Fruit fly (Drosophila melanogaster) whole organism, embryonic: ENCODE measurements around the gene CBP.
A peak's percentile ranks its signal among the peaks of the same experiment; 100 is the strongest.

Experiments
- Antp ChIP-seq: fragments of 200-800 bp; sonication (Bioruptor generic); optimal IDR thresholded peaks from 3 replicates; lab custom pipeline; 2016; ENCODE audit warnings: missing biosample characterization, missing genetic modification characterization
- B-H2 ChIP-seq: fragments of 200-800 bp; sonication (Bioruptor generic); optimal IDR thresholded peaks from 2 replicates; lab custom pipeline; 2018; ENCODE audit warnings: missing biosample characterization, mild to moderate bottlenecking, missing genetic modification characterization
- Blimp-1 ChIP-seq: fragments of 200-800 bp; sonication (Bioruptor generic); optimal IDR thresholded peaks from 3 replicates; lab custom pipeline; 2018; ENCODE audit warnings: missing biosample characterization, missing genetic modification characterization, mild to moderate bottlenecking, moderate library complexity, missing genetic modification reagents
- CG11247 ChIP-seq: fragments of 200-800 bp; sonication (Bioruptor generic); IDR thresholded peaks from 2 replicates; pipeline ENCODE4 v1.3.6; 2022; ENCODE audit warnings: missing biosample characterization, missing genetic modification characterization
- CG12659 ChIP-seq: fragments of 200-800 bp; sonication (Bioruptor generic); optimal IDR thresholded peaks from 3 replicates; lab custom pipeline; 2017; ENCODE audit warnings: mild to moderate bottlenecking, missing biosample characterization, missing genetic modification reagents, missing genetic modification characterization
- CG14965 ChIP-seq: fragments of 200-800 bp; sonication (Bioruptor generic); optimal IDR thresholded peaks from 2 replicates; lab custom pipeline; 2016; ENCODE audit warnings: missing biosample characterization, missing genetic modification characterization, borderline replicate concordance
- CG18476 ChIP-seq: fragments of 200-800 bp; sonication (Bioruptor generic); optimal IDR thresholded peaks from 2 replicates; lab custom pipeline; 2016; ENCODE audit warnings: missing biosample characterization, mild to moderate bottlenecking, missing genetic modification characterization
- CG18764 ChIP-seq: fragments of 200-800 bp; sonication (Bioruptor generic); optimal IDR thresholded peaks from 3 replicates; lab custom pipeline; 2016; ENCODE audit warnings: missing biosample characterization, missing genetic modification characterization
- CG2120 ChIP-seq: fragments of 200-800 bp; sonication (Bioruptor generic); optimal IDR thresholded peaks from 3 replicates; lab custom pipeline; 2016; ENCODE audit warnings: missing biosample characterization, missing genetic modification characterization
- CG2678 ChIP-seq: fragments of 200-800 bp; sonication (Bioruptor generic); optimal IDR thresholded peaks from 3 replicates; lab custom pipeline; 2019; ENCODE audit warnings: missing biosample characterization, mild to moderate bottlenecking, missing genetic modification characterization, moderate library complexity
- CG4617 ChIP-seq: fragments of 200-800 bp; sonication (Bioruptor generic); optimal IDR thresholded peaks from 3 replicates; lab custom pipeline; 2016; ENCODE audit warnings: missing biosample characterization, missing genetic modification characterization, borderline replicate concordance
- CG4854 ChIP-seq: fragments of 200-800 bp; sonication (Bioruptor generic); optimal IDR thresholded peaks from 2 replicates; lab custom pipeline; 2016; ENCODE audit warnings: missing biosample characterization, missing genetic modification characterization, inconsistent platforms
- CG6175 ChIP-seq: fragments of 200-800 bp; sonication (Bioruptor generic); IDR thresholded peaks from 3 replicates; pipeline ENCODE4 v1.3.6; 2022; ENCODE audit warnings: missing biosample characterization, missing genetic modification characterization
- CG6854 ChIP-seq: fragments of 200-800 bp; sonication (Bioruptor generic); optimal IDR thresholded peaks from 3 replicates; lab custom pipeline; 2017; ENCODE audit warnings: missing biosample characterization, mild to moderate bottlenecking, missing genetic modification characterization
- CG7556 ChIP-seq: fragments of 200-800 bp; sonication (Bioruptor generic); optimal IDR thresholded peaks from 2 replicates; lab custom pipeline; 2017; ENCODE audit warnings: missing biosample characterization, mild to moderate bottlenecking, missing genetic modification characterization
- CG7928 ChIP-seq: fragments of 200-800 bp; sonication (Bioruptor generic); optimal IDR thresholded peaks from 2 replicates; lab custom pipeline; 2017; ENCODE audit warnings: missing biosample characterization, mild to moderate bottlenecking, missing genetic modification characterization
- CG8281 ChIP-seq: fragments of 200-800 bp; sonication (Bioruptor generic); optimal IDR thresholded peaks from 2 replicates; lab custom pipeline; 2018; ENCODE audit warnings: missing biosample characterization, mild to moderate bottlenecking, missing genetic modification characterization, moderate library complexity
- CG8924 ChIP-seq: fragments of 200-800 bp; optimal IDR thresholded peaks from 3 replicates; lab custom pipeline; 2019; ENCODE audit warnings: missing biosample characterization, mild to moderate bottlenecking, missing genetic modification characterization, moderate library complexity
- CG9817 ChIP-seq: fragments of 200-800 bp; sonication (Bioruptor generic); optimal IDR thresholded peaks from 2 replicates; lab custom pipeline; 2018; ENCODE audit warnings: missing biosample characterization, mild to moderate bottlenecking, missing genetic modification characterization, moderate library complexity
- D19A ChIP-seq: fragments of 200-800 bp; optimal IDR thresholded peaks from 3 replicates; lab custom pipeline; 2019; ENCODE audit warnings: missing biosample characterization, mild to moderate bottlenecking, missing genetic modification characterization, moderate library complexity
- Elba2 ChIP-seq: fragments of 200-800 bp; sonication (Bioruptor generic); optimal IDR thresholded peaks from 3 replicates; lab custom pipeline; 2016; ENCODE audit warnings: missing biosample characterization, missing genetic modification characterization
- Fer3 ChIP-seq: fragments of 200-800 bp; sonication (Bioruptor generic); optimal IDR thresholded peaks from 2 replicates; lab custom pipeline; 2018; ENCODE audit warnings: missing biosample characterization, mild to moderate bottlenecking, missing genetic modification characterization, moderate library complexity
- Gug ChIP-seq: fragments of 200-800 bp; sonication (Bioruptor generic); IDR thresholded peaks from 4 replicates; pipeline ENCODE4 v1.3.6; 2022; ENCODE audit warnings: missing biosample characterization, missing genetic modification characterization
- HLHmδ ChIP-seq: fragments of 200-800 bp; sonication (Bioruptor generic); optimal IDR thresholded peaks from 2 replicates; lab custom pipeline; 2018; ENCODE audit warnings: missing biosample characterization, mild to moderate bottlenecking, missing genetic modification characterization, moderate library complexity
- Hey ChIP-seq: fragments of 200-800 bp; sonication (Bioruptor generic); optimal IDR thresholded peaks from 3 replicates; lab custom pipeline; 2018; ENCODE audit warnings: missing biosample characterization, mild to moderate bottlenecking, missing genetic modification characterization
- Hr78 ChIP-seq, 2 experiments: fragments of 200-800 bp in 1 of 2; fragments of >200 bp in 1 of 2; sonication (Bioruptor generic) in 1 of 2; optimal IDR thresholded peaks; 2 replicates each; lab custom pipeline; 2017 to 2019; ENCODE audit warnings: missing biosample characterization in 2 of 2, missing genetic modification characterization in 2 of 2, mild to moderate bottlenecking in 1 of 2, moderate library complexity in 1 of 2
- Meics ChIP-seq: fragments of 200-800 bp; sonication (Bioruptor generic); optimal IDR thresholded peaks from 2 replicates; lab custom pipeline; 2017; ENCODE audit warnings: missing biosample characterization, mild to moderate bottlenecking, missing genetic modification characterization
- NC2β ChIP-seq: fragments of 200-800 bp; sonication (Bioruptor generic); optimal IDR thresholded peaks from 2 replicates; lab custom pipeline; 2016; ENCODE audit warnings: missing biosample characterization, missing genetic modification characterization
- NFAT ChIP-seq: fragments of 200-800 bp; sonication (Bioruptor generic); IDR thresholded peaks from 2 replicates; pipeline ENCODE4 v1.3.6; 2022; ENCODE audit warnings: missing biosample characterization, missing genetic modification characterization
- Ptx1 ChIP-seq: fragments of 200-800 bp; sonication (Bioruptor generic); IDR thresholded peaks from 2 replicates; pipeline ENCODE4 v1.3.6; 2022; ENCODE audit warnings: missing biosample characterization, missing genetic modification characterization
- Rfx ChIP-seq: fragments of 200-800 bp; sonication (Bioruptor generic); IDR thresholded peaks from 2 replicates; pipeline ENCODE4 v1.3.6; 2022; ENCODE audit warnings: missing biosample characterization, missing genetic modification characterization
- Sox102F ChIP-seq: fragments of 200-800 bp; sonication (Bioruptor generic); optimal IDR thresholded peaks from 2 replicates; lab custom pipeline; 2018; ENCODE audit warnings: missing biosample characterization, mild to moderate bottlenecking, missing genetic modification characterization, moderate library complexity
- Xbp1 ChIP-seq: fragments of 200-800 bp; sonication (Bioruptor generic); optimal IDR thresholded peaks from 3 replicates; lab custom pipeline; 2016; ENCODE audit warnings: missing biosample characterization, mild to moderate bottlenecking, missing genetic modification characterization
- bab2 ChIP-seq: fragments of 200-800 bp; sonication (Bioruptor generic); optimal IDR thresholded peaks from 2 replicates; lab custom pipeline; 2016; ENCODE audit warnings: missing biosample characterization, missing genetic modification characterization
- cad ChIP-seq: fragments of >200 bp; optimal IDR thresholded peaks from 2 replicates; lab custom pipeline; 2017; ENCODE audit warnings: missing biosample characterization, missing genetic modification characterization
- dimm ChIP-seq: fragments of 200-800 bp; sonication (Bioruptor generic); IDR thresholded peaks from 2 replicates; pipeline ENCODE4 v1.3.6; 2022; ENCODE audit warnings: missing biosample characterization, missing genetic modification characterization
- dmrt99B ChIP-seq: fragments of 200-800 bp; sonication (Bioruptor generic); optimal IDR thresholded peaks from 2 replicates; lab custom pipeline; 2018; ENCODE audit warnings: missing biosample characterization, mild to moderate bottlenecking, missing genetic modification characterization, moderate library complexity
- dpn ChIP-seq, 2 experiments: fragments of 200-800 bp; sonication (Bioruptor generic); optimal IDR thresholded peaks; 3 replicates each; lab custom pipeline; 2016; ENCODE audit warnings: missing biosample characterization in 2 of 2, missing genetic modification characterization in 2 of 2
- gem ChIP-seq: fragments of 200-800 bp; sonication (Bioruptor generic); optimal IDR thresholded peaks from 2 replicates; lab custom pipeline; 2019; ENCODE audit warnings: missing biosample characterization, mild to moderate bottlenecking, missing genetic modification characterization, moderate library complexity
- inv ChIP-seq: fragments of 200-800 bp; sonication (Bioruptor generic); IDR thresholded peaks from 2 replicates; pipeline ENCODE4 v1.3.6; 2022; ENCODE audit warnings: missing biosample characterization, missing genetic modification characterization; ENCODE audit not compliant: partially characterized antibody
- jumu ChIP-seq: fragments of 200-800 bp; sonication (Bioruptor generic); optimal IDR thresholded peaks from 3 replicates; lab custom pipeline; 2016; ENCODE audit warnings: missing biosample characterization, missing genetic modification characterization
- mld ChIP-seq: fragments of 200-800 bp; sonication (Bioruptor generic); IDR thresholded peaks from 3 replicates; pipeline ENCODE4 v1.3.6; 2022; ENCODE audit warnings: missing biosample characterization, missing genetic modification characterization; ENCODE audit not compliant: partially characterized antibody
- pnt ChIP-seq: fragments of 200-800 bp; sonication (Bioruptor generic); optimal IDR thresholded peaks from 3 replicates; lab custom pipeline; 2016; ENCODE audit warnings: missing biosample characterization, missing genetic modification characterization
- psq ChIP-seq: fragments of 200-800 bp; sonication (Bioruptor generic); optimal IDR thresholded peaks from 2 replicates; lab custom pipeline; 2017; ENCODE audit warnings: missing biosample characterization, missing genetic modification characterization
- sens-2 ChIP-seq: fragments of 200-800 bp; sonication (Bioruptor generic); IDR thresholded peaks from 2 replicates; pipeline ENCODE4 v1.3.6; 2022; ENCODE audit warnings: missing biosample characterization, missing genetic modification characterization
- sim ChIP-seq: fragments of 200-800 bp; sonication (Bioruptor generic); IDR thresholded peaks from 2 replicates; pipeline ENCODE4 v1.3.6; 2022; ENCODE audit warnings: missing biosample characterization, missing genetic modification characterization
- sna ChIP-seq: fragments of 200-800 bp; sonication (Bioruptor generic); IDR thresholded peaks from 2 replicates; pipeline ENCODE4 v1.3.6; 2022; ENCODE audit warnings: missing biosample characterization, missing genetic modification characterization; ENCODE audit not compliant: partially characterized antibody
- sqz ChIP-seq: fragments of 200-800 bp; sonication (Bioruptor generic); optimal IDR thresholded peaks from 3 replicates; lab custom pipeline; 2018; ENCODE audit warnings: missing biosample characterization, mild to moderate bottlenecking, missing genetic modification characterization
- tna ChIP-seq: fragments of 200-800 bp; sonication (Bioruptor generic); IDR thresholded peaks from 2 replicates; pipeline ENCODE4 v1.3.6; 2022; ENCODE audit warnings: missing biosample characterization, missing genetic modification characterization; ENCODE audit not compliant: partially characterized antibody
- toy ChIP-seq: fragments of 200-800 bp; sonication (Bioruptor generic); IDR thresholded peaks from 2 replicates; pipeline ENCODE4 v1.3.6; 2022; ENCODE audit warnings: missing biosample characterization, missing genetic modification characterization
- tx ChIP-seq: fragments of 200-800 bp; sonication (Bioruptor generic); optimal IDR thresholded peaks from 2 replicates; lab custom pipeline; 2016; ENCODE audit warnings: missing biosample characterization, missing genetic modification characterization

CBP gene

dm6 chrX:7300356-7300721 lies 36.8 kb upstream of the CBP start (continued):
- TF ChIP-seq CG7928 (peak; percentile 91), Antp (GFP tag; lab: Kevin White, UChicago) (no peak), NFAT (GFP tag; lab: Robert Waterston, UW) (peak; percentile 24; the same call in 1 of the 2 replicates), dimm (GFP tag; lab: Robert Waterston, UW) (no peak), Blimp-1 (peak; percentile 34), jumu (GFP tag; lab: Kevin White, UChicago) (peak; percentile 9), CG2120 (GFP tag; lab: Kevin White, UChicago) (peak; percentile 13), Elba2 (GFP tag; lab: Kevin White, UChicago) (no peak), tx (GFP tag; lab: Kevin White, UChicago) (no peak), CG12659 (GFP tag; lab: Kevin White, UChicago) (peak; percentile 9), sna (no peak), pnt (GFP tag; lab: Kevin White, UChicago) (no peak), Sox102F (peak; percentile 27), Hey (tag; lab: Kevin White, UChicago) (no peak), Meics (GFP tag; lab: Kevin White, UChicago) (peak; percentile 19), psq (GFP tag; lab: Kevin White, UChicago) (no peak), sens-2 (no peak), CG18476 (GFP tag; lab: Kevin White, UChicago) (no peak), mld (no peak), CG11247 (GFP tag; lab: Robert Waterston, UW) (no peak), toy (GFP tag; lab: Robert Waterston, UW) (0 out of 2 replicates have a peak, but pooled peaks have one; percentile 34), dmrt99B (tag; lab: Kevin White, UChicago) (peak; percentile 18), Hr78 (GFP tag; optimal IDR thresholded peaks at IDR 0.05; lab: Kevin White, UChicago) (no peak), CG7556 (no peak), CG8924 (no peak), Xbp1 (GFP tag; lab: Kevin White, UChicago) (no peak), CG6854 (no peak), sqz (GFP tag; lab: Kevin White, UChicago) (no peak), CG9817 (peak; percentile 11), CG4854 (GFP tag; lab: Kevin White, UChicago) (no peak), CG6175 (peak; percentile 30; the same call in 1 of the 3 replicates), Gug (GFP tag; lab: Robert Waterston, UW) (0 out of 4 replicates have a peak, but pooled peaks have one; percentile 3), CG14965 (no peak), CG2678 (tag; lab: Kevin White, UChicago) (peak; percentile 23), Rfx (peak; percentile 48), inv (GFP tag; lab: Robert Waterston, UW) (no peak), CG18764 (no peak), sim (GFP tag; lab: Robert Waterston, UW) (no peak), cad (no peak), D19A (tag; lab: Kevin White, UChicago) (peak; percentile 9), B-H2 (no peak), gem (tag; lab: Kevin White, UChicago) (no peak), CG8281 (tag; lab: Kevin White, UChicago) (no peak), dpn (GFP tag; optimal IDR thresholded peaks at IDR 0.05; lab: Kevin White, UChicago) (no peak), CG4617 (GFP tag; lab: Kevin White, UChicago) (no peak), Fer3 (tag; lab: Kevin White, UChicago) (peak; percentile 10), bab2 (GFP tag; lab: Kevin White, UChicago) (peak; percentile 31), Ptx1 (GFP tag; lab: Robert Waterston, UW) (peak; percentile 30; the same call in 1 of the 2 replicates), HLHmδ (GFP tag; lab: Kevin White, UChicago) (no peak), NC2β (no peak), tna (GFP tag; lab: Robert Waterston, UW) (no peak)
